Worm (Caenorhabditis elegans) whole organism, young adult: ENCODE measurements around the gene R02D5.8.

Experiments used
- F22D6.2 ChIP-seq: sonication (generic microtip); optimal IDR thresholded peaks from 2 replicates; lab custom pipeline; 2016; ENCODE audit warnings: mild to moderate bottlenecking, missing genetic modification characterization, missing compliant biosample characterization
- F52B5.7 ChIP-seq: sonication (generic microtip); optimal IDR thresholded peaks from 2 replicates; lab custom pipeline; 2016; ENCODE audit warnings: mild to moderate bottlenecking, missing genetic modification characterization, missing compliant biosample characterization
- Y53F4B.3 ChIP-seq: fragments of 200-800 bp; sonication (Bioruptor generic); IDR thresholded peaks from 2 replicates; pipeline ENCODE4 v1.3.6; 2022; ENCODE audit warnings: missing genetic modification reagents, missing genetic modification characterization, missing compliant biosample characterization
- ZK185.1 ChIP-seq: sonication (generic microtip); optimal IDR thresholded peaks from 2 replicates; lab custom pipeline; 2016; ENCODE audit warnings: mild to moderate bottlenecking, missing genetic modification characterization, missing compliant biosample characterization; ENCODE audit not compliant: poor library complexity, severe bottlenecking
- attf-5 ChIP-seq: fragments of 200-800 bp; sonication (Bioruptor generic); optimal IDR thresholded peaks from 2 replicates; lab custom pipeline; 2018; ENCODE audit warnings: mild to moderate bottlenecking, missing genetic modification characterization, missing compliant biosample characterization
- ceh-91 ChIP-seq: fragments of 200-800 bp; sonication (Bioruptor generic); IDR thresholded peaks from 2 replicates; pipeline ENCODE4 v1.3.6; 2022; ENCODE audit warnings: missing genetic modification reagents, missing genetic modification characterization, missing compliant biosample characterization
- efl-1 ChIP-seq: fragments of 150-350 bp; optimal IDR thresholded peaks from 2 replicates; lab custom pipeline; 2014; ENCODE audit warnings: missing biosample characterization, missing genetic modification reagents, missing genetic modification characterization
- egrh-3 ChIP-seq: fragments of 200-800 bp; sonication (Bioruptor generic); IDR thresholded peaks from 2 replicates; pipeline ENCODE4 v1.3.6; 2022; ENCODE audit warnings: missing genetic modification reagents, missing genetic modification characterization, missing compliant biosample characterization
- lir-1 ChIP-seq: fragments of 200-800 bp; sonication (Bioruptor generic); conservative IDR thresholded peaks from 2 replicates; pipeline ENCODE4 v1.3.6; 2022; ENCODE audit warnings: missing genetic modification reagents, missing genetic modification characterization, missing compliant biosample characterization
- madf-3 ChIP-seq: fragments of 200-800 bp; sonication (Bioruptor generic); IDR thresholded peaks from 2 replicates; pipeline ENCODE4 v1.3.6; 2022; ENCODE audit warnings: missing genetic modification reagents, missing genetic modification characterization, missing compliant biosample characterization
- nhr-179 ChIP-seq: sonication (generic microtip); optimal IDR thresholded peaks from 2 replicates; lab custom pipeline; 2016; ENCODE audit warnings: mild to moderate bottlenecking, missing genetic modification characterization, missing compliant biosample characterization
- pha-4 ChIP-seq: fragments of 150-350 bp; sonication (generic microtip); optimal IDR thresholded peaks from 2 replicates; lab custom pipeline; 2014; ENCODE audit warnings: missing biosample characterization, missing genetic modification reagents, missing genetic modification characterization
- xnd-1 ChIP-seq: sonication (generic microtip); optimal IDR thresholded peaks from 2 replicates; lab custom pipeline; 2016; ENCODE audit warnings: missing genotype, missing genetic modification reagents, missing genetic modification characterization, missing compliant biosample characterization

DNA sequence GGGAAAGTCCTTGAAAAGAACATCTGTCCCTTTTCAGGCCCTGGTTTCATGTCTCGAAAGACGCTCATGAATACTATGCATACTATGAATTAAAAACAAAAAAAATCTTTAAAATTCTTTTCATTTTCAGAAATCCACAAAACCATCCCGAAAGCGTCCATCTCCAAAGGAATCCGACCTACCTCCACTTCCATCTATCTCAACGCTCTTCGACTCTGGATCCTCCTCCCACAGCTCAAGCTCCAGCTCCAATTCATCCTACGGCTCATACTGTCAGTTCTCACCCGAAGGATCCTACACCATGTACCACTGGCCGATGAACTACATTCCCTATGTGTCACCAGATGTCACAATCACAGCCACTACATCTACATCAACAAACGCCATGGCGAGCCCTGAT, 10.6 kb downstream of the R02D5.8 start:
- TF ChIP-seq F22D6.2 (tag; lab: Kevin White, UChicago) (no peak), xnd-1 (tag; lab: Kevin White, UChicago) (no peak), ceh-91 (GFP tag; lab: Robert Waterston, UW) (no peak), efl-1 (GFP tag; lab: Kevin White, UChicago) (no peak), Y53F4B.3 (GFP tag; lab: Robert Waterston, UW) (no peak), nhr-179 (tag; lab: Kevin White, UChicago) (no peak), ZK185.1 (no peak), pha-4 (no peak), F52B5.7 (no peak), madf-3 (no peak), egrh-3 (GFP tag; lab: Robert Waterston, UW) (no peak), attf-5 (GFP tag; lab: Kevin White, UChicago) (no peak), lir-1 (no peak)
